Fruit fly (Drosophila melanogaster) whole organism, pupa: ENCODE data around the gene SCCRO.

ENCODE experiments used
- CG10348 ChIP-seq: fragments of 200-800 bp; sonication (Bioruptor generic); IDR thresholded peaks from 2 replicates; pipeline ENCODE4 v1.3.6; 2022; ENCODE audit warnings: missing biosample characterization, missing genetic modification characterization
- CG12605 ChIP-seq: fragments of 200-800 bp; sonication (Bioruptor generic); IDR thresholded peaks from 2 replicates; pipeline ENCODE4 v1.3.6; 2022; ENCODE audit warnings: missing biosample characterization, missing genetic modification characterization
- CG13204 ChIP-seq: fragments of 200-800 bp; sonication (Bioruptor generic); optimal IDR thresholded peaks from 2 replicates; lab custom pipeline; 2018; ENCODE audit warnings: missing biosample characterization, mild to moderate bottlenecking, missing genetic modification characterization, moderate library complexity
- CG14655 ChIP-seq: fragments of 200-800 bp; sonication (Bioruptor generic); optimal IDR thresholded peaks from 3 replicates; lab custom pipeline; 2017; ENCODE audit warnings: mild to moderate bottlenecking, missing biosample characterization, missing genetic modification reagents, missing genetic modification characterization
- CG15710 ChIP-seq: fragments of 200-800 bp; sonication (Bioruptor generic); optimal IDR thresholded peaks from 2 replicates; lab custom pipeline; 2018; ENCODE audit warnings: missing biosample characterization, mild to moderate bottlenecking, missing genetic modification characterization, moderate library complexity
- CG17806 ChIP-seq: fragments of 200-800 bp; sonication (Bioruptor generic); optimal IDR thresholded peaks from 2 replicates; lab custom pipeline; 2018; ENCODE audit warnings: missing biosample characterization, mild to moderate bottlenecking, missing genetic modification characterization, moderate library complexity
- CG32121 ChIP-seq: fragments of 200-800 bp; sonication (Bioruptor generic); IDR thresholded peaks from 2 replicates; pipeline ENCODE4 v1.3.6; 2022; ENCODE audit warnings: missing biosample characterization, missing genetic modification characterization
- CG34367 ChIP-seq: fragments of 200-800 bp; sonication (Bioruptor generic); optimal IDR thresholded peaks from 2 replicates; lab custom pipeline; 2018; ENCODE audit warnings: missing biosample characterization, mild to moderate bottlenecking, missing genetic modification characterization
- CG4496 ChIP-seq: fragments of 200-800 bp; sonication (Bioruptor generic); IDR thresholded peaks from 3 replicates; pipeline ENCODE4 v1.3.6; 2022; ENCODE audit warnings: missing biosample characterization, missing genetic modification characterization
- CG8159 ChIP-seq: fragments of 200-800 bp; sonication (Bioruptor generic); optimal IDR thresholded peaks from 3 replicates; lab custom pipeline; 2018; ENCODE audit warnings: missing biosample characterization, mild to moderate bottlenecking, missing genetic modification characterization, moderate library complexity
- CG8301 ChIP-seq: fragments of 200-800 bp; sonication (Bioruptor generic); optimal IDR thresholded peaks from 2 replicates; lab custom pipeline; 2018; ENCODE audit warnings: missing biosample characterization, mild to moderate bottlenecking, missing genetic modification characterization
- CG9948 ChIP-seq: fragments of 200-800 bp; sonication (Bioruptor generic); optimal IDR thresholded peaks from 2 replicates; lab custom pipeline; 2018; ENCODE audit warnings: missing biosample characterization, mild to moderate bottlenecking, missing genetic modification characterization, moderate library complexity
- D1 ChIP-seq: fragments of 200-800 bp; sonication (Bioruptor generic); optimal IDR thresholded peaks from 2 replicates; lab custom pipeline; 2018; ENCODE audit warnings: missing biosample characterization, mild to moderate bottlenecking, missing genetic modification characterization, moderate library complexity
- EcR ChIP-seq: fragments of 200-800 bp; sonication (Bioruptor generic); optimal IDR thresholded peaks from 3 replicates; lab custom pipeline; 2019; ENCODE audit warnings: missing biosample characterization, missing genetic modification characterization, mild to moderate bottlenecking, moderate library complexity, missing genetic modification reagents
- Ets98B ChIP-seq: fragments of 200-800 bp; sonication (Bioruptor generic); IDR thresholded peaks from 2 replicates; pipeline ENCODE4 v1.3.6; 2022; ENCODE audit warnings: missing biosample characterization, missing genetic modification characterization
- Pif1A ChIP-seq: fragments of 200-800 bp; sonication (Bioruptor generic); optimal IDR thresholded peaks from 3 replicates; lab custom pipeline; 2016; ENCODE audit warnings: missing biosample characterization, missing genetic modification characterization
- Pif1B ChIP-seq: fragments of 200-800 bp; sonication (Bioruptor generic); optimal IDR thresholded peaks from 3 replicates; lab custom pipeline; 2016; ENCODE audit warnings: missing biosample characterization, missing genetic modification characterization
- Snoo ChIP-seq: fragments of 200-800 bp; sonication (Bioruptor generic); optimal IDR thresholded peaks from 3 replicates; lab custom pipeline; 2017; ENCODE audit warnings: missing biosample characterization, mild to moderate bottlenecking, missing genetic modification characterization, inconsistent platforms
- fd96Ca ChIP-seq: fragments of 200-800 bp; sonication (Bioruptor generic); IDR thresholded peaks from 3 replicates; pipeline ENCODE4 v1.3.6; 2022; ENCODE audit warnings: missing biosample characterization, missing genetic modification characterization
- gl ChIP-seq: fragments of 200-800 bp; sonication (Bioruptor generic); optimal IDR thresholded peaks from 2 replicates; lab custom pipeline; 2018; ENCODE audit warnings: missing biosample characterization, mild to moderate bottlenecking, missing genetic modification characterization
- rn ChIP-seq: fragments of 200-800 bp; sonication (Bioruptor generic); IDR thresholded peaks from 2 replicates; pipeline ENCODE4 v1.3.6; 2022; ENCODE audit warnings: missing biosample characterization, missing genetic modification characterization

SCCRO gene

DNA sequence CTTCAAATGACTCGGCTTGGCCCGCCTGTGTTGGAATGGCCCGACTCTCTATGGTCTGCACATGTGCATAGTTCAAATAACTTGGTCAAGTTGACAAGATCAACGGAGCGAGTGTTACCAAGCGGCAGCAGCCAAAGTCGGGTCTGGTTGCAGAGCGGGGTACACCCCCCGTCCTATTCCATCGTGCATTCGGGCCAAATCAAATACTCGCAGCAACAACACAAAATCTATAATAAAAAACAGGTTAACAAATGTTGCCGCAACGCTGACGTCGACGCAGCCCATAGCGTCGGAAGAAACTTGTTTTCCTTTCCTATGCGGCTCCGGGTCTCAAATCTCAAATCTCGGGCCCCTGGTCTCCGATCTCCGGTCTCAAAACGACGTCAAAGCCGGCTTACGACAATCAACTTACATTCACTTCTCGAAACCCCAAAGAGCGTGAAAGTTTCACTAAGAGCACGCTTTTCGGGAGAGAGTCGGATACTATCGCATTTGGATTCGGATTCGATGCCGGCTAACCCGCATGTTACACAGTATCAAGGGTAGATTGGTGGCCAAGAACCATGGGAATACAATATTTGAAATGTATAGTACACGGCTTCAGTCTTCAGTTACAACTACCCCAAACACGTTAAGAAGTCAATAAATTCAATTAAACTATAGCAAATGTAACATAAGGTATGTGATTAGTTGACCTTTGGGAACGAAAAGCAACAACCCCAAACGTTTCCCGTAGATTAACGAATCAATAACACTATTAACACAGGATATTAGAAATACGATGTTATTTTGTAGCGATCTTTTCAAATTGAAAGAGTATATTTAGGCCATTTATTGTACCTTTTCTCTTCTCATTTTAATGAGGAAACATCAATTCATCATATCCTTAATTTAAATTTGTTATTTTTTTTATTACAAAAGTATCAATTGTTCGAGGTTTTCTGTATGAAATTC is 28.7 kb upstream of the SCCRO start:
- TF ChIP-seq Pif1B (peak; percentile 42), Pif1A (GFP tag; lab: Kevin White, UChicago) (peak; percentile 69), CG8159 (tag; lab: Kevin White, UChicago) (peak; percentile 69), CG34367 (tag; lab: Kevin White, UChicago) (peak; percentile 50), Snoo (tag; lab: Kevin White, UChicago) (peak; percentile 81), CG12605 (GFP tag; lab: Robert Waterston, UW) (0 out of 2 replicates have a peak, but pooled peaks have one; percentile 9), Ets98B (no peak), EcR (no peak), rn (GFP tag; lab: Robert Waterston, UW) (no peak), fd96Ca (GFP tag; lab: Robert Waterston, UW) (peak; percentile 18; the same call in 2 of the 3 replicates), CG9948 (tag; lab: Kevin White, UChicago) (peak; percentile 72), CG8301 (tag; lab: Kevin White, UChicago) (peak; percentile 72), CG17806 (peak; percentile 59), CG10348 (GFP tag; lab: Robert Waterston, UW) (no peak), CG13204 (no peak), CG4496 (GFP tag; lab: Robert Waterston, UW) (peak; percentile 48; the same call in 2 of the 3 replicates), gl (tag; lab: Kevin White, UChicago) (no peak), D1 (tag; lab: Kevin White, UChicago) (no peak), CG14655 (peak; percentile 83), CG15710 (tag; lab: Kevin White, UChicago) (peak; percentile 73), CG32121 (GFP tag; lab: Robert Waterston, UW) (0 out of 2 replicates have a peak, but pooled peaks have one; percentile 10)

dm6 chr3L:15535228-15535598 is 28.0 kb upstream of the SCCRO start, which contains the start of gene CrebA:
TSS of gene CrebA (plus strand) at chr3L:15535395.
- TF ChIP-seq Ets98B (peak; percentile 41; the same call in 1 of the 2 replicates), CG12605 (GFP tag; lab: Robert Waterston, UW) (peak; percentile 88), CG8301 (tag; lab: Kevin White, UChicago) (no peak), CG4496 (GFP tag; lab: Robert Waterston, UW) (peak; percentile 56), CG32121 (GFP tag; lab: Robert Waterston, UW) (peak; percentile 11; the same call in 1 of the 2 replicates), CG15710 (tag; lab: Kevin White, UChicago) (no peak)

DNA sequence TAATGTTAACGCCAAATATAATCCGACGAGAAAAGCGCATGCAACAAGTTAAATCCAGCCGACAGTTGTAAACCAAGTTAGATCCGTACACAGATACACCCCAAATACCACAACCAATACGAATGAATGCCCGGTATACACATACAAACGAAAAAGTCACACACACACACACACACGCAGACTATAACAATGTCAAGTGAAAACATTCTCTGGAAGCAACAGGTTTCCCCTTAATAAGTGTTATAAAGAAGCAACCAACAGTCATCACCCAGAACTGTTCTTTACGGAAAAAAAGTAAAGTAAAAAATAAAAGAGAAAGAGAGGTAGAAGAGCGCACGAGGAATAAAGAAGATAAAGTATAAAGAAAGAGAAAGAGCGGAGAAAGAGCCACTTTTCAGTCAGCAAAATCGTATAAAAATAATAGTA is 27.4 kb upstream of the SCCRO start:
- TF ChIP-seq Snoo (tag; lab: Kevin White, UChicago), result no peak
- peak; percentile 76 for TF ChIP-seq CG12605 (GFP tag; lab: Robert Waterston, UW)
- TF ChIP-seq CG8159 (tag; lab: Kevin White, UChicago), result peak; percentile 13
- TF ChIP-seq CG10348 (GFP tag; lab: Robert Waterston, UW), result no peak
- no peak for TF ChIP-seq D1 (tag; lab: Kevin White, UChicago)
- no peak for TF ChIP-seq CG13204
- peak; percentile 12 for TF ChIP-seq EcR
- TF ChIP-seq fd96Ca (GFP tag; lab: Robert Waterston, UW), result no peak
- TF ChIP-seq CG17806, result no peak

dm6 chr3L:15536550-15536949 is 26.7 kb upstream of the SCCRO start:
- no peak for TF ChIP-seq CG17806
- TF ChIP-seq fd96Ca (GFP tag; lab: Robert Waterston, UW), result no peak
- TF ChIP-seq CG10348 (GFP tag; lab: Robert Waterston, UW), result no peak
- no peak for TF ChIP-seq rn (GFP tag; lab: Robert Waterston, UW)
- TF ChIP-seq EcR, result no peak
- TF ChIP-seq D1 (tag; lab: Kevin White, UChicago), result no peak
- no peak for TF ChIP-seq CG13204
- no peak for TF ChIP-seq CG32121 (GFP tag; lab: Robert Waterston, UW)
- no peak for TF ChIP-seq Pif1A (GFP tag; lab: Kevin White, UChicago)

- TF ChIP-seq CG17806 (peak; percentile 66), CG8301 (tag; lab: Kevin White, UChicago) (peak; percentile 73), CG34367 (tag; lab: Kevin White, UChicago) (peak; percentile 58), Pif1B (peak; percentile 56), CG12605 (GFP tag; lab: Robert Waterston, UW) (peak; percentile 9; the same call in 1 of the 2 replicates), D1 (tag; lab: Kevin White, UChicago) (peak; percentile 60), Pif1A (GFP tag; lab: Kevin White, UChicago) (peak; percentile 73), CG8159 (tag; lab: Kevin White, UChicago) (peak; percentile 80), CG14655 (peak; percentile 83), CG15710 (tag; lab: Kevin White, UChicago) (peak; percentile 72), CG9948 (tag; lab: Kevin White, UChicago) (peak; percentile 71), EcR (peak; percentile 37), CG4496 (GFP tag; lab: Robert Waterston, UW) (no peak; the same call in 1 of the 3 replicates), CG13204 (no peak), Snoo (tag; lab: Kevin White, UChicago) (peak; percentile 18), gl (tag; lab: Kevin White, UChicago) (no peak), CG32121 (GFP tag; lab: Robert Waterston, UW) (peak; percentile 75), fd96Ca (GFP tag; lab: Robert Waterston, UW) (no peak; the same call in 2 of the 3 replicates), CG10348 (GFP tag; lab: Robert Waterston, UW) (no peak)
Measured at dm6 chr3L:15537916-15538581, 25.2 kb upstream of the SCCRO start.
